Fruit fly (Drosophila melanogaster): Measurements from ENCODE around the gene side-IV.

DNA sequence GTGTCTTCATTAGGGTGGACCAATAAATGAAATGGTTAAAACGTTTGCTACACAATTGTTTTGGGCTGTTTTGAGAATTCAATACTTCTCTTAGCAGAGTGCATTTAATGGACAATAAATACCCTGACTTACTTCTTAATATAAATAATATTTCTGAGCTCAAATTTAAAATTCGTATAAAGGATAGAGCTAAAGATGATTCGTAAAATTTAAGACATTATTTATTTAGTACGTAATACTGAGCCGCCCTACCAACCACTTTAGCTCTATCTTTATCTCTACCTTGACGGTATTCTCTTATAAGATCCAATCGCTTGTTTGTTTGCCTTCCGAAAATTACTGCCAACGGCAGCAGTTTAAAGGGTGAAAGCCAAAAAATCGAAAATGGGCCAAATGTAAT is 16.8 kb upstream of the side-IV start:
- TF ChIP-seq psq (optimal IDR thresholded peaks at IDR 0.05) = no peak
- TF ChIP-seq insv (optimal IDR thresholded peaks at IDR 0.05) = no peak
- no peak for TF ChIP-seq Myc (optimal IDR thresholded peaks at IDR 0.05)
- TF ChIP-seq ttk (optimal IDR thresholded peaks at IDR 0.05) = no peak
- no peak for TF ChIP-seq Sin3A (optimal IDR thresholded peaks at IDR 0.05)
- TF ChIP-seq h (optimal IDR thresholded peaks at IDR 0.05) = no peak

Data from Kc167 (cell line).